Worm (Caenorhabditis elegans) whole organism, L1 larva: Measurements from ENCODE around the gene F20B6.5.

Experiments
- C04F5.9 ChIP-seq: sonication (generic microtip); optimal IDR thresholded peaks from 2 replicates; lab custom pipeline; 2016; ENCODE audit warnings: missing genetic modification characterization, missing compliant biosample characterization
- C16A3.4 ChIP-seq: fragments of 150-350 bp; optimal IDR thresholded peaks from 2 replicates; lab custom pipeline; 2014; ENCODE audit warnings: missing biosample characterization, missing genetic modification characterization
- C34B4.2 ChIP-seq: sonication (generic microtip); optimal IDR thresholded peaks from 2 replicates; lab custom pipeline; 2017; ENCODE audit warnings: mild to moderate bottlenecking, missing genetic modification characterization, missing compliant biosample characterization
- alr-1 ChIP-seq: fragments of 200-800 bp; sonication (Bioruptor generic); optimal IDR thresholded peaks from 2 replicates; lab custom pipeline; 2018; ENCODE audit warnings: borderline replicate concordance, mild to moderate bottlenecking, missing genetic modification characterization, missing compliant biosample characterization
- aly-2 ChIP-seq: fragments of 150-350 bp; optimal IDR thresholded peaks from 2 replicates; lab custom pipeline; 2014; ENCODE audit warnings: missing biosample characterization, missing genetic modification characterization
- blmp-1 ChIP-seq: fragments of 150-350 bp; optimal IDR thresholded peaks from 2 replicates; lab custom pipeline; 2014; ENCODE audit warnings: missing biosample characterization, missing genetic modification characterization
- ceh-8 ChIP-seq: fragments of 200-800 bp; sonication (Bioruptor generic); optimal IDR thresholded peaks from 2 replicates; lab custom pipeline; 2018; ENCODE audit warnings: mild to moderate bottlenecking, missing genetic modification characterization, moderate library complexity, missing compliant biosample characterization
- ceh-82 ChIP-seq, 3 experiments: fragments of 150-350 bp in 1 of 3; sonication (generic microtip) in 2 of 3; optimal IDR thresholded peaks; 2 replicates each; lab custom pipeline; 2014 to 2017; ENCODE audit warnings: missing biosample characterization in 3 of 3, missing genetic modification characterization in 3 of 3
- ceh-88 ChIP-seq: fragments of 200-800 bp; sonication (Bioruptor generic); IDR thresholded peaks from 2 replicates; pipeline ENCODE4 v1.3.6; 2022; ENCODE audit warnings: missing genetic modification characterization, missing compliant biosample characterization
- ces-1 ChIP-seq: fragments of 150-350 bp; optimal IDR thresholded peaks from 2 replicates; lab custom pipeline; 2014; ENCODE audit warnings: missing biosample characterization, missing genetic modification reagents, missing genetic modification characterization
- dpl-1 ChIP-seq, 3 experiments: fragments of 150-350 bp in 2 of 3; sonication (generic microtip) in 1 of 3; optimal IDR thresholded peaks; 2 replicates each; lab custom pipeline; 2014 to 2017; ENCODE audit warnings: missing biosample characterization in 3 of 3, missing genetic modification characterization in 3 of 3, missing genetic modification reagents in 3 of 3
- dsc-1 ChIP-seq: sonication (generic microtip); optimal IDR thresholded peaks from 2 replicates; lab custom pipeline; 2016; ENCODE audit warnings: mild to moderate bottlenecking, missing genetic modification characterization, missing compliant biosample characterization
- efl-3 ChIP-seq: fragments of 200-800 bp; sonication (Bioruptor generic); optimal IDR thresholded peaks from 2 replicates; lab custom pipeline; 2018; ENCODE audit warnings: mild to moderate bottlenecking, missing genetic modification characterization, missing compliant biosample characterization
- egl-27 ChIP-seq, 2 experiments: fragments of 150-350 bp in 1 of 2; sonication (generic microtip); optimal IDR thresholded peaks; 3 replicates each; lab custom pipeline; 2017 to 2018; ENCODE audit warnings: missing biosample characterization in 2 of 2, missing genetic modification characterization in 2 of 2, missing genetic modification reagents in 2 of 2
- elt-2 ChIP-seq: sonication (generic microtip); optimal IDR thresholded peaks from 2 replicates; lab custom pipeline; 2016; ENCODE audit warnings: missing genetic modification characterization, mild to moderate bottlenecking, inconsistent platforms, missing compliant biosample characterization, missing genetic modification reagents
- elt-3 ChIP-seq, 6 experiments: fragments of 150-350 bp in 1 of 6; sonication (generic microtip); optimal IDR thresholded peaks; 2 replicates each; lab custom pipeline; 2017 to 2018; ENCODE audit warnings: missing biosample characterization in 6 of 6, missing genetic modification characterization in 6 of 6, inconsistent platforms in 1 of 6
- fkh-10 ChIP-seq: sonication (generic microtip); optimal IDR thresholded peaks from 2 replicates; lab custom pipeline; 2017; ENCODE audit warnings: missing biosample characterization, missing genetic modification reagents, missing genetic modification characterization
- grh-1 ChIP-seq: fragments of 200-800 bp; sonication (Bioruptor generic); IDR thresholded peaks from 2 replicates; pipeline ENCODE4 v1.3.6; 2022; ENCODE audit warnings: missing genetic modification reagents, missing genetic modification characterization, missing compliant biosample characterization
- hlh-4 ChIP-seq: sonication (generic microtip); optimal IDR thresholded peaks from 2 replicates; lab custom pipeline; 2016; ENCODE audit warnings: mild to moderate bottlenecking, missing genetic modification characterization, missing compliant biosample characterization
- jun-1 ChIP-seq: fragments of 150-350 bp; optimal IDR thresholded peaks from 2 replicates; lab custom pipeline; 2014; ENCODE audit warnings: missing biosample characterization, missing genetic modification reagents, missing genetic modification characterization
- lin-15B ChIP-seq: fragments of 150-350 bp; sonication (generic microtip); optimal IDR thresholded peaks from 3 replicates; lab custom pipeline; 2014; ENCODE audit warnings: missing biosample characterization, missing genetic modification characterization
- lin-35 ChIP-seq, 2 experiments: fragments of 150-350 bp; optimal IDR thresholded peaks; 2 replicates each; lab custom pipeline; 2014; ENCODE audit warnings: missing biosample characterization in 2 of 2, missing genetic modification characterization in 2 of 2, missing genetic modification reagents in 2 of 2
- lin-39 ChIP-seq: fragments of 150-350 bp; optimal IDR thresholded peaks from 2 replicates; lab custom pipeline; 2014; ENCODE audit warnings: missing biosample characterization, missing genetic modification reagents, missing genetic modification characterization
- lir-3 ChIP-seq: sonication (generic microtip); optimal IDR thresholded peaks from 2 replicates; lab custom pipeline; 2016; ENCODE audit warnings: mild to moderate bottlenecking, missing genetic modification characterization, moderate library complexity, missing compliant biosample characterization; ENCODE audit not compliant: poor library complexity
- lsy-2 ChIP-seq, 2 experiments: fragments of 150-350 bp; optimal IDR thresholded peaks; 2 replicates each; lab custom pipeline; 2014; ENCODE audit warnings: missing biosample characterization in 2 of 2, missing genetic modification characterization in 2 of 2
- mab-9 ChIP-seq: fragments of 200-800 bp; sonication (Bioruptor generic); IDR thresholded peaks from 2 replicates; pipeline ENCODE4 v1.3.6; 2022; ENCODE audit warnings: missing genetic modification reagents, missing genetic modification characterization, missing compliant biosample characterization
- mef-2 ChIP-seq: fragments of 150-350 bp; optimal IDR thresholded peaks from 2 replicates; lab custom pipeline; 2014; ENCODE audit warnings: missing biosample characterization, missing genetic modification characterization
- mep-1 ChIP-seq: fragments of 150-350 bp; optimal IDR thresholded peaks from 2 replicates; lab custom pipeline; 2014; ENCODE audit warnings: missing biosample characterization, missing genetic modification characterization
- nhr-71 ChIP-seq: sonication (generic microtip); optimal IDR thresholded peaks from 2 replicates; lab custom pipeline; 2016; ENCODE audit warnings: mild to moderate bottlenecking, missing genetic modification characterization, moderate library complexity, missing compliant biosample characterization
- nhr-76 ChIP-seq: sonication (generic microtip); optimal IDR thresholded peaks from 2 replicates; lab custom pipeline; 2017; ENCODE audit warnings: missing biosample characterization, missing genetic modification characterization
- nhr-90 ChIP-seq: sonication (generic microtip); optimal IDR thresholded peaks from 2 replicates; lab custom pipeline; 2016; ENCODE audit warnings: mild to moderate bottlenecking, missing genetic modification characterization, missing compliant biosample characterization; ENCODE audit not compliant: poor library complexity
- pag-3 ChIP-seq: sonication (generic microtip); optimal IDR thresholded peaks from 2 replicates; lab custom pipeline; 2017; ENCODE audit warnings: missing genetic modification characterization, mild to moderate bottlenecking, missing compliant biosample characterization, antibody characterized with exemption, borderline replicate concordance; ENCODE audit not compliant: insufficient read depth
- pax-3 ChIP-seq: fragments of 200-800 bp; sonication (Bioruptor generic); optimal IDR thresholded peaks from 2 replicates; lab custom pipeline; 2018; ENCODE audit warnings: mild to moderate bottlenecking, missing genetic modification characterization, moderate library complexity, missing compliant biosample characterization
- pqm-1 ChIP-seq: sonication (generic microtip); optimal IDR thresholded peaks from 3 replicates; lab custom pipeline; 2017; ENCODE audit warnings: missing biosample characterization, missing genetic modification characterization
- rnt-1 ChIP-seq: sonication (generic microtip); optimal IDR thresholded peaks from 2 replicates; lab custom pipeline; 2016; ENCODE audit warnings: mild to moderate bottlenecking, missing genetic modification characterization, moderate library complexity, missing compliant biosample characterization
- skn-1 ChIP-seq: fragments of 150-350 bp; optimal IDR thresholded peaks from 2 replicates; lab custom pipeline; 2014; ENCODE audit warnings: missing biosample characterization, missing genetic modification characterization
- snpc-4 ChIP-seq: fragments of 150-350 bp; optimal IDR thresholded peaks from 2 replicates; lab custom pipeline; 2014; ENCODE audit warnings: missing biosample characterization, missing genetic modification characterization
- sox-4 ChIP-seq: sonication (generic microtip); optimal IDR thresholded peaks from 2 replicates; lab custom pipeline; 2016; ENCODE audit warnings: missing genetic modification characterization, missing compliant biosample characterization
- sup-37 ChIP-seq: fragments of 200-800 bp; sonication (Bioruptor generic); optimal IDR thresholded peaks from 2 replicates; lab custom pipeline; 2018; ENCODE audit warnings: mild to moderate bottlenecking, missing genetic modification characterization, missing compliant biosample characterization
- swsn-7 ChIP-seq: sonication (generic microtip); optimal IDR thresholded peaks from 2 replicates; lab custom pipeline; 2016; ENCODE audit warnings: missing genetic modification characterization, missing compliant biosample characterization
- unc-130 ChIP-seq: fragments of 150-350 bp; optimal IDR thresholded peaks from 2 replicates; lab custom pipeline; 2017; ENCODE audit warnings: missing biosample characterization, missing genetic modification characterization, inconsistent platforms
- unc-62 ChIP-seq: fragments of 150-350 bp; optimal IDR thresholded peaks from 2 replicates; lab custom pipeline; 2014; ENCODE audit warnings: missing biosample characterization, missing genetic modification reagents, missing genetic modification characterization
- unc-86 ChIP-seq: sonication (generic microtip); optimal IDR thresholded peaks from 2 replicates; lab custom pipeline; 2016; ENCODE audit warnings: missing genetic modification characterization, missing compliant biosample characterization
- vab-15 ChIP-seq: sonication (generic microtip); optimal IDR thresholded peaks from 2 replicates; lab custom pipeline; 2017; ENCODE audit warnings: missing genotype, mild to moderate bottlenecking, missing genetic modification characterization, missing compliant biosample characterization
- xbp-1 ChIP-seq: sonication (generic microtip); optimal IDR thresholded peaks from 2 replicates; lab custom pipeline; 2016; ENCODE audit warnings: missing genetic modification characterization, missing compliant biosample characterization
- zip-4 ChIP-seq: fragments of 200-800 bp; sonication (Bioruptor generic); optimal IDR thresholded peaks from 2 replicates; lab custom pipeline; 2018; ENCODE audit warnings: mild to moderate bottlenecking, missing genetic modification characterization, moderate library complexity, missing compliant biosample characterization
- ztf-11 ChIP-seq, 2 experiments: sonication (generic microtip); optimal IDR thresholded peaks; 2 replicates each; lab custom pipeline; 2016 to 2017; ENCODE audit warnings: missing genetic modification characterization in 2 of 2, missing biosample characterization in 1 of 2, missing compliant biosample characterization in 1 of 2
- ztf-4 ChIP-seq: fragments of 150-350 bp; optimal IDR thresholded peaks from 2 replicates; lab custom pipeline; 2014; ENCODE audit warnings: missing biosample characterization, missing genetic modification characterization

The F20B6.5 gene

DNA sequence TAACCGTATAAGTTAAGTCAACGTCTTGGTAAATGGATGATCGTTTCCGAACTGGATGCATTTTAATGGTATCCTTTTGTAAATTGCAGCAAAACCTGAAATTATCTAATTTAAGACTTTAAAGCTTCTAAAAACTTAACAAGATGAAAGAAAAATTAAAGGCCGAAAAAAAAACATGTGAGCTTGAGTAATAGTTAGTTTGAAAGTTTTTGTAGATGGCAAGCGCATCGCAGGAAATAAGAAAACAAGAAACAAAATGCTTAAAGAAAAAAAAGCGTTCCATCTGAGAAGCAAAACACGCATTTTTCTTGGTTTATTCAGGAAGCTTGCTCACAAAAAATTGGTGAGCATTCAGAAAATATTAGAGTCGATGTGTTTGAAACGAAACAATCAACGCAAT is 36.0 kb upstream of the F20B6.5 start, which contains the start of gene rab-37:
rab-37 (minus strand) TSS at position 101 of the 400 bp plus-strand sequence.
- TF ChIP-seq lin-15B (tag; lab: Kevin White, UChicago) (no peak), pqm-1 (tag; lab: Kevin White, UChicago) (no peak), pag-3 (tag; lab: Kevin White, UChicago) (no peak), unc-130 (tag; lab: Kevin White, UChicago) (no peak)

DNA sequence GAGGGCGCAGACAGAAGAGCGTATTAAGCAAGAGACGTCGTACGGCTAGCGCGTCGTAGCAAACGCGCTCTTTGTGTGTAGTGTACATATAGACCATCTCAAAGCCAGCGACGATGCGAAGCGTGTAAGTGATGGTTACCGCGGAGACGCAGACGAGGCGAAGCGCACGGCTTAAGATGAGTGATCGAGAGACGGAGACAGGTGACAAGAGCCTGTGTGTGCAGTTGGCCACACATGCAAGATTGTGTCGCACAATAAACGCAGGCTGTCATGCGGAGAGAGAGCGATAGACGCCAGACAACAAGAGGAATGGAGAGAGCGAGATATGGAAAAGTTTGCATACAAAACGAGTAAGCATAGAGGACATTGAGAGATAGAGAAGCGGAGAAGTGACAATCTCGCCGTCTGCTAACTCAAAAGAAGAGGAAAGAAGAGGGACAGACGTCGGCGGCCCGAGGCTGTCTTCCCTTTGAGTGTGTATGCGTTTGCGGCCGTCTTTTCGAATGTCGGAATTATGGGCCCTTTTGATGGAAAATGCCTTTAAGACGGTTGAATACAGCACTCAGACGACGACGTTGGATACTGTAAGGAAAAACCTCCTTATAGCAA is 23.2 kb upstream of the F20B6.5 start:
- TF ChIP-seq xbp-1 (peak; percentile 96), unc-62 (no peak), pax-3 (tag; lab: Kevin White, UChicago) (peak; percentile 86), swsn-7 (peak; percentile 98), dpl-1 (GFP tag; optimal IDR thresholded peaks at IDR 0.05; lab: Kevin White, UChicago) (peak; percentile 19 to 45 (median 22)), nhr-90 (tag; lab: Kevin White, UChicago) (peak; percentile 96), efl-3 (GFP tag; lab: Kevin White, UChicago) (peak; percentile 50), elt-2 (peak; percentile 88), fkh-10 (GFP tag; lab: Kevin White, UChicago) (no peak), lin-35 (GFP tag; optimal IDR thresholded peaks at IDR 0.05; lab: Kevin White, UChicago) (peak; percentile 53 to 68), C16A3.4 (tag; lab: Kevin White, UChicago) (no peak), ceh-8 (GFP tag; lab: Kevin White, UChicago) (peak; percentile 44), rnt-1 (peak; percentile 60), C04F5.9 (tag; lab: Kevin White, UChicago) (peak; percentile 86), hlh-4 (tag; lab: Kevin White, UChicago) (no peak), skn-1 (no peak), sox-4 (tag; lab: Kevin White, UChicago) (peak; percentile 94), lin-39 (peak; percentile 84), C34B4.2 (tag; lab: Kevin White, UChicago) (no peak), dsc-1 (tag; lab: Kevin White, UChicago) (peak; percentile 96), grh-1 (peak; percentile 95), mef-2 (tag; lab: Kevin White, UChicago) (peak; percentile 84), lin-15B (tag; lab: Kevin White, UChicago) (no peak), aly-2 (tag; lab: Kevin White, UChicago) (no peak), ztf-11 (tag; optimal IDR thresholded peaks at IDR 0.05; lab: Kevin White, UChicago) (peak in 1 of 2 experiments; percentile 92), sup-37 (peak; percentile 88), lsy-2 (tag; optimal IDR thresholded peaks at IDR 0.05; lab: Kevin White, UChicago) (peak; percentile 63 to 86), nhr-71 (tag; lab: Kevin White, UChicago) (peak; percentile 99), unc-86 (tag; lab: Kevin White, UChicago) (peak; percentile 98), snpc-4 (tag; lab: Kevin White, UChicago) (peak; percentile 18), blmp-1 (tag; lab: Kevin White, UChicago) (peak; percentile 6), ceh-88 (GFP tag; lab: Robert Waterston, UW) (peak; percentile 78), ztf-4 (tag; lab: Kevin White, UChicago) (peak; percentile 95), egl-27 (tag; optimal IDR thresholded peaks at IDR 0.05; lab: Kevin White, UChicago) (peak in 1 of 2 experiments; percentile 73), ces-1 (no peak), nhr-76 (tag; lab: Kevin White, UChicago) (no peak), jun-1 (tag; lab: Kevin White, UChicago) (peak; percentile 91), elt-3 (tag; optimal IDR thresholded peaks at IDR 0.05; lab: Kevin White, UChicago) (peak in 1 of 6 experiments; percentile 43), vab-15 (tag; lab: Kevin White, UChicago) (peak; percentile 9), alr-1 (tag; lab: Kevin White, UChicago) (no peak), lir-3 (tag; lab: Kevin White, UChicago) (peak; percentile 71), ceh-82 (tag; optimal IDR thresholded peaks at IDR 0.05; lab: Kevin White, UChicago) (peak; percentile 45 to 51 (median 49)), mep-1 (tag; lab: Kevin White, UChicago) (peak; percentile 65), mab-9 (GFP tag; lab: Robert Waterston, UW) (peak; percentile 67), zip-4 (peak; percentile 83)
